Fruit fly (Drosophila melanogaster) whole organism, prepupa: ENCODE results near the gene RabX5.

Experiments
- Sox102F ChIP-seq: fragments of 200-800 bp; sonication (Bioruptor generic); optimal IDR thresholded peaks from 2 replicates; lab custom pipeline; 2016; ENCODE audit warnings: missing biosample characterization, mild to moderate bottlenecking, missing genetic modification characterization
- dac ChIP-seq: fragments of 200-800 bp; sonication (Bioruptor generic); optimal IDR thresholded peaks from 2 replicates; lab custom pipeline; 2017; ENCODE audit warnings: missing biosample characterization, mild to moderate bottlenecking, missing genetic modification characterization

dm6 chr3L:1661738-1662370, 8.1 kb downstream of the RabX5 start:
- TF ChIP-seq Sox102F (GFP tag; lab: Kevin White, UChicago) (no peak), dac (GFP tag; lab: Kevin White, UChicago) (no peak)
